Worm (Caenorhabditis elegans): ENCODE data around the gene F01D4.8.

F01D4.8 gene

ce11 chrIV:10449799-10450198 lies 3.1 kb downstream of the F01D4.8 start, which contains the start of gene F13B12.4:
Gene F13B12.4 (minus strand): TSS chrIV:10449899.
- TF ChIP-seq elt-3 (tag; optimal IDR thresholded peaks at IDR 0.05) (no peak), lin-13 (tag; optimal IDR thresholded peaks at IDR 0.05) (no peak), unc-120 (tag; optimal IDR thresholded peaks at IDR 0.05; ENCODE audit: poor library complexity, severe bottlenecking) (no peak), zip-8 (tag; optimal IDR thresholded peaks at IDR 0.05) (no peak), hlh-1 (tag; optimal IDR thresholded peaks at IDR 0.05) (no peak), drap-1 (GFP tag; optimal IDR thresholded peaks at IDR 0.05) (no peak), flh-1 (GFP tag; optimal IDR thresholded peaks at IDR 0.05) (no peak), ztf-11 (tag; optimal IDR thresholded peaks at IDR 0.05) (no peak), ceh-43 (GFP tag; optimal IDR thresholded peaks at IDR 0.05) (no peak), M03D4.4 (tag; optimal IDR thresholded peaks at IDR 0.05) (no peak)

- no peak for TF ChIP-seq unc-39 (tag; optimal IDR thresholded peaks at IDR 0.05)
- no peak for TF ChIP-seq unc-62 (GFP tag; optimal IDR thresholded peaks at IDR 0.05)
- no peak for TF ChIP-seq lin-13 (tag; optimal IDR thresholded peaks at IDR 0.05)
- TF ChIP-seq ceh-43 (GFP tag; optimal IDR thresholded peaks at IDR 0.05): no peak
- TF ChIP-seq hlh-1 (tag; optimal IDR thresholded peaks at IDR 0.05): no peak
- no peak for TF ChIP-seq mls-2 (tag; optimal IDR thresholded peaks at IDR 0.05)
- TF ChIP-seq ceh-39 (tag; optimal IDR thresholded peaks at IDR 0.05): no peak
- TF ChIP-seq ztf-11 (tag; optimal IDR thresholded peaks at IDR 0.05): no peak
- no peak for TF ChIP-seq flh-1 (GFP tag; optimal IDR thresholded peaks at IDR 0.05)
- TF ChIP-seq nhr-76 (tag; optimal IDR thresholded peaks at IDR 0.05): no peak
- TF ChIP-seq mep-1 (tag; optimal IDR thresholded peaks at IDR 0.05): no peak
- TF ChIP-seq ces-1 (GFP tag; optimal IDR thresholded peaks at IDR 0.05): no peak
Observed at ce11 chrIV:10443510-10443909, 9.4 kb downstream of the F01D4.8 start, which contains the start of gene F13B12.7. Gene F13B12.7 (plus strand): TSS chrIV:10443810.

ce11 chrIV:10442904-10443303 lies 10.0 kb downstream of the F01D4.8 start:
- TF ChIP-seq sptf-1 (tag; optimal IDR thresholded peaks at IDR 0.05) (no peak), tbx-8 (GFP tag; optimal IDR thresholded peaks at IDR 0.05) (no peak), zip-8 (tag; optimal IDR thresholded peaks at IDR 0.05) (no peak), ceh-83 (GFP tag; optimal IDR thresholded peaks at IDR 0.05) (no peak), unc-39 (tag; optimal IDR thresholded peaks at IDR 0.05) (no peak), M03D4.4 (tag; optimal IDR thresholded peaks at IDR 0.05) (no peak), blmp-1 (tag; optimal IDR thresholded peaks at IDR 0.05) (no peak), flh-1 (GFP tag; optimal IDR thresholded peaks at IDR 0.05) (no peak), ces-1 (GFP tag; optimal IDR thresholded peaks at IDR 0.05) (no peak), hlh-1 (tag; optimal IDR thresholded peaks at IDR 0.05) (no peak), elt-3 (tag; optimal IDR thresholded peaks at IDR 0.05) (no peak)

DNA sequence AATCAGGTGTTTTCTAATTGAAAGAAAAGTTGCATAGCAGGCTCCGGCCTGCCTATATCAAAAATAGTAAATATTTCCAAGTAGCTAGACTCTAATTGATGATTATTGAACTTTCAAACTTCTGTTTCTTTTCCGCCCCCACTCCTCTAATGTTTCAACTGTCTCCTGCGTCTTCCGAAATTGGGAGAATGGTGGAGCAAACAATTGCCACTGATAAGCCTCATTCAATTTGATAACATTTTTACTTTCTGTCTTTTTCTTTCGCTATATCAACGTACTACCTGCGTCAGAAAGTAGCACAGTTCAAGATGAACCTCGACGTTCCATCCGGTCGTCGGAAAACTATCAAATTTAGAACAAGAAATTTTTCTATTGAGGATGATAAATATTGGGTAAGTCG lies 14.0 kb downstream of the F01D4.8 start, which contains the start of gene F13B12.3:
Gene F13B12.3 (plus strand): TSS at position 223 of the 400 bp plus-strand sequence.
- TF ChIP-seq hlh-1 (tag; optimal IDR thresholded peaks at IDR 0.05) (no peak), ztf-11 (tag; optimal IDR thresholded peaks at IDR 0.05) (no peak), lin-32 (GFP tag; optimal IDR thresholded peaks at IDR 0.05) (no peak), zip-8 (tag; optimal IDR thresholded peaks at IDR 0.05) (no peak), unc-120 (tag; optimal IDR thresholded peaks at IDR 0.05; ENCODE audit: poor library complexity, severe bottlenecking) (no peak), ceh-83 (GFP tag; optimal IDR thresholded peaks at IDR 0.05) (no peak), cnd-1 (tag; optimal IDR thresholded peaks at IDR 0.05) (no peak), sem-2 (GFP tag; optimal IDR thresholded peaks at IDR 0.05) (no peak), M03D4.4 (tag; optimal IDR thresholded peaks at IDR 0.05) (no peak), sptf-1 (tag; optimal IDR thresholded peaks at IDR 0.05) (no peak), blmp-1 (tag; optimal IDR thresholded peaks at IDR 0.05) (no peak), elt-1 (tag; optimal IDR thresholded peaks at IDR 0.05; ENCODE audit: borderline replicate concordance, insufficient read depth) (no peak)

ce11 chrIV:10437114-10437513 lies 15.8 kb downstream of the F01D4.8 start:
- TF ChIP-seq sptf-1 (tag; optimal IDR thresholded peaks at IDR 0.05): no peak
- TF ChIP-seq lsy-2 (tag; optimal IDR thresholded peaks at IDR 0.05): no peak
- TF ChIP-seq hlh-1 (tag; optimal IDR thresholded peaks at IDR 0.05): no peak
- TF ChIP-seq nhr-237 (tag; optimal IDR thresholded peaks at IDR 0.05): no peak
- no peak for TF ChIP-seq cnd-1 (tag; optimal IDR thresholded peaks at IDR 0.05)
- no peak for TF ChIP-seq ceh-83 (GFP tag; optimal IDR thresholded peaks at IDR 0.05)
- TF ChIP-seq elt-3 (tag; optimal IDR thresholded peaks at IDR 0.05): no peak
- no peak for TF ChIP-seq lin-32 (GFP tag; optimal IDR thresholded peaks at IDR 0.05)
- TF ChIP-seq elt-1 (tag; optimal IDR thresholded peaks at IDR 0.05; ENCODE audit: borderline replicate concordance, insufficient read depth): no peak
- TF ChIP-seq ztf-11 (tag; optimal IDR thresholded peaks at IDR 0.05): no peak
- no peak for TF ChIP-seq pha-4 (tag; optimal IDR thresholded peaks at IDR 0.05)
- no peak for TF ChIP-seq nhr-2 (tag; optimal IDR thresholded peaks at IDR 0.05)
